Worm (Caenorhabditis elegans) whole organism, L2 larva: ENCODE data around the gene Y57A10A.4.

Source experiments
- C34F6.9 ChIP-seq: fragments of 150-350 bp; optimal IDR thresholded peaks from 2 replicates; lab custom pipeline; 2014; ENCODE audit warnings: missing biosample characterization, missing genetic modification characterization
- F13H6.1 ChIP-seq: sonication (generic microtip); optimal IDR thresholded peaks from 2 replicates; lab custom pipeline; 2016; ENCODE audit warnings: missing genetic modification characterization, missing compliant biosample characterization
- R02D3.7 ChIP-seq: fragments of 150-350 bp; optimal IDR thresholded peaks from 2 replicates; lab custom pipeline; 2014; ENCODE audit warnings: missing biosample characterization, missing genetic modification characterization
- Y55F3AM.14 ChIP-seq: fragments of 200-800 bp; sonication (Bioruptor generic); optimal IDR thresholded peaks from 2 replicates; lab custom pipeline; 2018; ENCODE audit warnings: mild to moderate bottlenecking, missing genetic modification characterization, missing compliant biosample characterization
- ZK546.5 ChIP-seq: sonication (generic microtip); optimal IDR thresholded peaks from 2 replicates; lab custom pipeline; 2017; ENCODE audit warnings: missing biosample characterization, missing genetic modification characterization
- alr-1 ChIP-seq: fragments of 150-350 bp; optimal IDR thresholded peaks from 2 replicates; lab custom pipeline; 2014; ENCODE audit warnings: missing biosample characterization, missing genetic modification characterization
- aly-2 ChIP-seq: fragments of 150-350 bp; optimal IDR thresholded peaks from 2 replicates; lab custom pipeline; 2014; ENCODE audit warnings: missing biosample characterization, missing genetic modification characterization
- ama-1 ChIP-seq: fragments of 150-350 bp; optimal IDR thresholded peaks from 2 replicates; lab custom pipeline; 2018; ENCODE audit warnings: inconsistent platforms
- blmp-1 ChIP-seq: sonication (generic microtip); optimal IDR thresholded peaks from 2 replicates; lab custom pipeline; 2017; ENCODE audit warnings: missing genetic modification characterization, mild to moderate bottlenecking, missing compliant biosample characterization, antibody characterized with exemption, moderate library complexity; ENCODE audit not compliant: insufficient read depth
- ceh-16 ChIP-seq: fragments of 150-350 bp; optimal IDR thresholded peaks from 2 replicates; lab custom pipeline; 2014; ENCODE audit warnings: missing biosample characterization, missing genetic modification characterization
- ceh-82 ChIP-seq: fragments of 150-350 bp; optimal IDR thresholded peaks from 2 replicates; lab custom pipeline; 2014; ENCODE audit warnings: missing biosample characterization, missing genetic modification characterization
- crh-2 ChIP-seq: sonication (generic microtip); optimal IDR thresholded peaks from 2 replicates; lab custom pipeline; 2017; ENCODE audit warnings: missing biosample characterization, missing genetic modification characterization
- dmd-4 ChIP-seq: sonication (generic microtip); optimal IDR thresholded peaks from 2 replicates; lab custom pipeline; 2017; ENCODE audit warnings: missing biosample characterization, missing genetic modification characterization
- egl-27 ChIP-seq: sonication (generic microtip); optimal IDR thresholded peaks from 3 replicates; lab custom pipeline; 2017; ENCODE audit warnings: missing biosample characterization, missing genetic modification reagents, missing genetic modification characterization
- elt-1 ChIP-seq: fragments of 150-350 bp; optimal IDR thresholded peaks from 2 replicates; lab custom pipeline; 2014; ENCODE audit warnings: missing biosample characterization, missing genetic modification characterization
- elt-3 ChIP-seq: sonication (generic microtip); optimal IDR thresholded peaks from 2 replicates; lab custom pipeline; 2017; ENCODE audit warnings: missing biosample characterization, missing genetic modification characterization
- fos-1 ChIP-seq: fragments of 150-350 bp; optimal IDR thresholded peaks from 2 replicates; lab custom pipeline; 2014; ENCODE audit warnings: missing biosample characterization, missing genetic modification characterization
- gmeb-1 ChIP-seq: fragments of 150-350 bp; optimal IDR thresholded peaks from 2 replicates; lab custom pipeline; 2014; ENCODE audit warnings: missing biosample characterization, missing genetic modification characterization
- lin-11 ChIP-seq: fragments of 150-350 bp; sonication (generic microtip); optimal IDR thresholded peaks from 2 replicates; lab custom pipeline; 2014; ENCODE audit warnings: missing biosample characterization, missing genetic modification characterization, inconsistent platforms, mixed read lengths
- lin-13 ChIP-seq: fragments of 150-350 bp; optimal IDR thresholded peaks from 2 replicates; lab custom pipeline; 2014; ENCODE audit warnings: missing biosample characterization, missing genetic modification reagents, missing genetic modification characterization
- lin-39 ChIP-seq: fragments of 150-350 bp; optimal IDR thresholded peaks from 2 replicates; lab custom pipeline; 2014; ENCODE audit warnings: missing biosample characterization, missing genetic modification reagents, missing genetic modification characterization
- lsy-2 ChIP-seq, 2 experiments: fragments of 150-350 bp in 1 of 2; sonication (generic microtip) in 1 of 2; optimal IDR thresholded peaks; 2 replicates each; lab custom pipeline; 2014 to 2017; ENCODE audit warnings: missing biosample characterization in 2 of 2, missing genetic modification characterization in 2 of 2
- mab-5 ChIP-seq: fragments of 150-350 bp; optimal IDR thresholded peaks from 2 replicates; lab custom pipeline; 2014; ENCODE audit warnings: missing biosample characterization, missing genetic modification characterization
- mbf-1 ChIP-seq: sonication (generic microtip); optimal IDR thresholded peaks from 2 replicates; lab custom pipeline; 2017; ENCODE audit warnings: missing biosample characterization, missing genetic modification characterization
- mdl-1 ChIP-seq, 2 experiments: fragments of 150-350 bp in 1 of 2; sonication (generic microtip) in 1 of 2; optimal IDR thresholded peaks; 2 replicates each; lab custom pipeline; 2017; ENCODE audit warnings: missing biosample characterization in 2 of 2, missing genetic modification characterization in 2 of 2
- nhr-10 ChIP-seq: sonication (generic microtip); optimal IDR thresholded peaks from 2 replicates; lab custom pipeline; 2017; ENCODE audit warnings: missing biosample characterization, missing genetic modification characterization
- nhr-11 ChIP-seq: fragments of 150-350 bp; optimal IDR thresholded peaks from 2 replicates; lab custom pipeline; 2014; ENCODE audit warnings: missing biosample characterization, missing genetic modification characterization
- nhr-12 ChIP-seq: fragments of 150-350 bp; optimal IDR thresholded peaks from 2 replicates; lab custom pipeline; 2014; ENCODE audit warnings: missing biosample characterization, missing genetic modification characterization
- nhr-129 ChIP-seq: fragments of 150-350 bp; optimal IDR thresholded peaks from 2 replicates; lab custom pipeline; 2014; ENCODE audit warnings: missing biosample characterization, missing genetic modification characterization
- nhr-21 ChIP-seq: fragments of 150-350 bp; optimal IDR thresholded peaks from 2 replicates; lab custom pipeline; 2014; ENCODE audit warnings: missing biosample characterization, missing genetic modification characterization
- nhr-23 ChIP-seq: fragments of 150-350 bp; optimal IDR thresholded peaks from 2 replicates; lab custom pipeline; 2014; ENCODE audit warnings: missing biosample characterization, missing genetic modification reagents, missing genetic modification characterization
- nhr-237 ChIP-seq: fragments of 150-350 bp; optimal IDR thresholded peaks from 2 replicates; lab custom pipeline; 2014; ENCODE audit warnings: missing biosample characterization, missing genetic modification characterization
- nhr-25 ChIP-seq: fragments of 150-350 bp; sonication (generic microtip); optimal IDR thresholded peaks from 3 replicates; lab custom pipeline; 2014; ENCODE audit warnings: missing biosample characterization, missing genetic modification characterization
- nhr-6 ChIP-seq: fragments of 150-350 bp; optimal IDR thresholded peaks from 2 replicates; lab custom pipeline; 2014; ENCODE audit warnings: missing biosample characterization, missing genetic modification characterization
- nhr-77 ChIP-seq: fragments of 150-350 bp; optimal IDR thresholded peaks from 2 replicates; lab custom pipeline; 2014; ENCODE audit warnings: missing biosample characterization, missing genetic modification characterization
- peb-1 ChIP-seq: fragments of 150-350 bp; optimal IDR thresholded peaks from 2 replicates; lab custom pipeline; 2014; ENCODE audit warnings: missing biosample characterization, missing genetic modification characterization
- sem-4 ChIP-seq: fragments of 150-350 bp; optimal IDR thresholded peaks from 2 replicates; lab custom pipeline; 2014; ENCODE audit warnings: missing biosample characterization, missing genetic modification reagents, missing genetic modification characterization
- skn-1 ChIP-seq: sonication (generic microtip); optimal IDR thresholded peaks from 2 replicates; lab custom pipeline; 2017; ENCODE audit warnings: missing biosample characterization, missing genetic modification characterization
- sma-3 ChIP-seq: sonication (generic microtip); optimal IDR thresholded peaks from 2 replicates; lab custom pipeline; 2016; ENCODE audit warnings: missing genetic modification reagents, missing genetic modification characterization, missing compliant biosample characterization
- sma-9 ChIP-seq, 2 experiments: fragments of 150-350 bp in 1 of 2; sonication (generic microtip) in 1 of 2; optimal IDR thresholded peaks; 2 replicates each; lab custom pipeline; 2014 to 2016; ENCODE audit warnings: missing genetic modification characterization in 2 of 2, mild to moderate bottlenecking in 1 of 2, missing biosample characterization in 1 of 2, missing compliant biosample characterization in 1 of 2, missing genetic modification reagents in 1 of 2, moderate library complexity in 1 of 2
- snpc-4 ChIP-seq: fragments of 150-350 bp; optimal IDR thresholded peaks from 2 replicates; lab custom pipeline; 2014; ENCODE audit warnings: missing biosample characterization, missing genetic modification characterization
- unc-39 ChIP-seq: fragments of 150-350 bp; optimal IDR thresholded peaks from 2 replicates; lab custom pipeline; 2014; ENCODE audit warnings: missing biosample characterization, missing genetic modification characterization
- unc-55 ChIP-seq: fragments of 150-350 bp; sonication (generic microtip); optimal IDR thresholded peaks from 3 replicates; lab custom pipeline; 2014; ENCODE audit warnings: missing biosample characterization, missing genetic modification reagents, missing genetic modification characterization
- unc-62 ChIP-seq: fragments of 150-350 bp; optimal IDR thresholded peaks from 2 replicates; lab custom pipeline; 2014; ENCODE audit warnings: missing biosample characterization, missing genetic modification reagents, missing genetic modification characterization
- zag-1 ChIP-seq: fragments of 150-350 bp; optimal IDR thresholded peaks from 2 replicates; lab custom pipeline; 2014; ENCODE audit warnings: missing biosample characterization, missing genetic modification characterization
- ztf-1 ChIP-seq: fragments of 200-800 bp; sonication (Bioruptor generic); conservative IDR thresholded peaks from 2 replicates; pipeline ENCODE4 v1.3.6; 2022; ENCODE audit warnings: missing genetic modification characterization, missing compliant biosample characterization
- ztf-11 ChIP-seq: sonication (generic microtip); optimal IDR thresholded peaks from 2 replicates; lab custom pipeline; 2017; ENCODE audit warnings: missing biosample characterization, missing genetic modification characterization
- ztf-4 ChIP-seq: fragments of 150-350 bp; optimal IDR thresholded peaks from 2 replicates; lab custom pipeline; 2014; ENCODE audit warnings: missing biosample characterization, missing genetic modification characterization

Gene Y57A10A.4

ce11 chrII:12107840-12108239 lies 43.9 kb upstream of the Y57A10A.4 start, which contains the start of gene Y17G7B.18:
Gene Y17G7B.18 (minus strand): TSS chrII:12107857.
- TF ChIP-seq ztf-11 (tag; lab: Kevin White, UChicago) (no peak), ceh-82 (tag; lab: Kevin White, UChicago) (no peak), mab-5 (peak; percentile 28), ztf-4 (tag; lab: Kevin White, UChicago) (no peak), fos-1 (peak; percentile 8), unc-55 (GFP tag; lab: Kevin White, UChicago) (peak; percentile 93), Y55F3AM.14 (GFP tag; lab: Kevin White, UChicago) (no peak), nhr-11 (tag; lab: Kevin White, UChicago) (no peak), aly-2 (tag; lab: Kevin White, UChicago) (no peak), elt-3 (tag; lab: Kevin White, UChicago) (no peak), lsy-2 (tag; optimal IDR thresholded peaks at IDR 0.05; lab: Kevin White, UChicago) (peak; percentile 72 to 83), C34F6.9 (tag; lab: Kevin White, UChicago) (peak; percentile 90), crh-2 (peak; percentile 68), elt-1 (no peak), zag-1 (tag; lab: Kevin White, UChicago) (no peak), nhr-23 (no peak), unc-62 (GFP tag; lab: Kevin White, UChicago) (no peak), lin-13 (GFP tag; lab: Kevin White, UChicago) (peak; percentile 69), egl-27 (tag; lab: Kevin White, UChicago) (peak; percentile 56), gmeb-1 (peak; percentile 96), skn-1 (tag; lab: Kevin White, UChicago) (no peak), dmd-4 (no peak), snpc-4 (peak; percentile 64), nhr-10 (tag; lab: Kevin White, UChicago) (no peak), sma-9 (GFP tag; optimal IDR thresholded peaks at IDR 0.05; lab: Kevin White, UChicago) (no peak), sma-9 (tag; optimal IDR thresholded peaks at IDR 0.05; lab: Kevin White, UChicago) (no peak), ceh-16 (tag; lab: Kevin White, UChicago) (no peak), R02D3.7 (tag; lab: Kevin White, UChicago) (peak; percentile 25), blmp-1 (no peak), sma-3 (GFP tag; lab: Kevin White, UChicago) (peak; percentile 18), lin-39 (tag; lab: Kevin White, UChicago) (no peak), ztf-1 (GFP tag; lab: Robert Waterston, UW) (no peak), F13H6.1 (tag; lab: Kevin White, UChicago) (peak; percentile 34), unc-39 (no peak), nhr-21 (tag; lab: Kevin White, UChicago) (peak; percentile 35), nhr-77 (tag; lab: Kevin White, UChicago) (no peak), ZK546.5 (no peak), nhr-12 (tag; lab: Kevin White, UChicago) (no peak), ama-1 (no peak), nhr-129 (tag; lab: Kevin White, UChicago) (peak; percentile 62), nhr-25 (peak; percentile 32), nhr-6 (tag; lab: Kevin White, UChicago) (peak; percentile 35), mdl-1 (tag; optimal IDR thresholded peaks at IDR 0.05; lab: Kevin White, UChicago) (peak in 1 of 2 experiments; percentile 57), peb-1 (tag; lab: Kevin White, UChicago) (no peak), lin-11 (tag; lab: Kevin White, UChicago) (no peak), alr-1 (tag; lab: Kevin White, UChicago) (no peak), nhr-237 (tag; lab: Kevin White, UChicago) (no peak), sem-4 (peak; percentile 22), mbf-1 (tag; lab: Kevin White, UChicago) (no peak)
